Worm (Caenorhabditis elegans) whole organism, L4 larva: ENCODE results near the gene lido-15.

Experiments
- Y48G9A.11 ChIP-seq: fragments of 200-800 bp; sonication (Bioruptor generic); IDR thresholded peaks from 2 replicates; pipeline ENCODE4 v1.3.6; 2022; ENCODE audit warnings: missing genetic modification reagents, missing genetic modification characterization, missing compliant biosample characterization
- nhr-11 ChIP-seq: fragments of 150-350 bp; optimal IDR thresholded peaks from 2 replicates; lab custom pipeline; 2014; ENCODE audit warnings: missing biosample characterization, missing genetic modification characterization

DNA sequence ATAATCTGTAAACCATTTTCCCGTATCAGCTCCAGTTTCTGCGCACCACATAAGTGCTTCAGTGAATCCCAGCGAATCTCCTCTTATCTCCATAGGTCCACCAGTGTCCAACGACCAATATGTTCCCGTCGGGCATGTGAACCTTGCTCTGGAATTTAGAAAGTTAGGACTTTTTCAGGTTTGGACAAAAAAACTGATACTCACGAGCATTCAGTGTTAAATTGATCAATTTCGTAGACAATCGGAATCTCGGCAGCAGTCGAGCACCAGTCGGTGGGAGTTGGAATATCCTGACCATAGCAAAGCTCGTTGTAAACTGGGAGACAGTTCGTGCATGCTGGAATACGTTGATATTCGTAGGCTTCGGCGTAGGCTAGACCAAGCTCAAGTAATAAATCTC is 17.5 kb downstream of the lido-15 start:
- TF ChIP-seq nhr-11 (no peak), Y48G9A.11 (GFP tag; lab: Robert Waterston, UW) (no peak)
